Worm (Caenorhabditis elegans) whole organism, midembryonic: ENCODE measurements around the gene iff-1.

Experiments used
- flt-1 ChIP-seq: fragments of 200-800 bp; sonication (Bioruptor generic); IDR thresholded peaks from 2 replicates; pipeline ENCODE4 v1.3.6; 2022; ENCODE audit warnings: missing genetic modification characterization, missing compliant biosample characterization
- ref-1 ChIP-seq: fragments of 200-800 bp; sonication (Bioruptor generic); conservative IDR thresholded peaks from 2 replicates; pipeline ENCODE4 v1.3.6; 2022; ENCODE audit warnings: missing genetic modification reagents, missing genetic modification characterization, missing compliant biosample characterization
- ztf-23 ChIP-seq: fragments of 200-800 bp; sonication (Bioruptor generic); IDR thresholded peaks from 2 replicates; pipeline ENCODE4 v1.3.6; 2022; ENCODE audit warnings: missing genetic modification reagents, missing genetic modification characterization, missing compliant biosample characterization

DNA sequence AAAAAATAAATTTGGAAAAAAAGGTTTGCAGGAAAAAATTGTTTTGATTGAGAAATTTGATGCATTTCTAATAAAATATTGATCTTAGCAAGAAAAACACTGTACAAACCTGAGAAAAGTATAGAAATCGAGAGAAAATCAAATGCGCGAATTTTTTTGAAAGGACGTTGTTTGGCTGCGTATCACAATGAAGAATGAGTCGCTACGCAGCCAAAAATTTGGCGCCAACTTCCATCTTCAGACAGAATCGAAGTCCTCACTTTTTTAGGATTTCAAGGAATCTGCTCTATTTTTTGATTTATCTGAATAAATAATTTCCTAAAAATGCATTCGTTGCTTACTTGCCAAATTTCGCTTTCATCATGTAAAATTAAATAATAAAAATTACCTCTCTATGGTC lies 328 bp downstream of the iff-1 start:
- TF ChIP-seq flt-1 (GFP tag; lab: Robert Waterston, UW) (no peak), ref-1 (GFP tag; lab: Robert Waterston, UW) (no peak), ztf-23 (GFP tag; lab: Robert Waterston, UW) (no peak)
